Fruit fly (Drosophila melanogaster) whole organism, adult: Measurements from ENCODE around the gene Phlpp.

Experiments
- CG12768 ChIP-seq: fragments of 200-800 bp; sonication (Bioruptor generic); optimal IDR thresholded peaks from 2 replicates; lab custom pipeline; 2017; ENCODE audit warnings: missing biosample characterization, missing genetic modification characterization, mild to moderate bottlenecking, moderate library complexity, missing genetic modification reagents
- CG14711 ChIP-seq: fragments of 200-800 bp; sonication (Bioruptor generic); optimal IDR thresholded peaks from 2 replicates; lab custom pipeline; 2018; ENCODE audit warnings: missing biosample characterization, mild to moderate bottlenecking, missing genetic modification characterization, moderate library complexity
- CG1620 ChIP-seq: fragments of 200-800 bp; sonication (Bioruptor generic); optimal IDR thresholded peaks from 2 replicates; lab custom pipeline; 2016; ENCODE audit warnings: missing biosample characterization, missing genetic modification characterization
- CG33017 ChIP-seq: fragments of 200-800 bp; sonication (Bioruptor generic); optimal IDR thresholded peaks from 2 replicates; lab custom pipeline; 2018; ENCODE audit warnings: missing biosample characterization, mild to moderate bottlenecking, missing genetic modification characterization, moderate library complexity
- CG7045 ChIP-seq: fragments of 200-800 bp; sonication (Bioruptor generic); optimal IDR thresholded peaks from 2 replicates; lab custom pipeline; 2017; ENCODE audit warnings: missing biosample characterization, mild to moderate bottlenecking, missing genetic modification characterization
- CG7101 ChIP-seq: fragments of 200-800 bp; sonication (Bioruptor generic); optimal IDR thresholded peaks from 2 replicates; lab custom pipeline; 2018; ENCODE audit warnings: missing biosample characterization, mild to moderate bottlenecking, missing genetic modification characterization, moderate library complexity
- Clk ChIP-seq: fragments of 200-800 bp; sonication (Bioruptor generic); optimal IDR thresholded peaks from 2 replicates; lab custom pipeline; 2017; ENCODE audit warnings: missing biosample characterization, missing genetic modification characterization
- Hr96 ChIP-seq: fragments of 200-800 bp; sonication (Bioruptor generic); optimal IDR thresholded peaks from 2 replicates; lab custom pipeline; 2016; ENCODE audit warnings: missing biosample characterization, missing genetic modification characterization
- bab1 ChIP-seq: fragments of 200-800 bp; sonication (Bioruptor generic); optimal IDR thresholded peaks from 3 replicates; lab custom pipeline; 2019; ENCODE audit warnings: missing biosample characterization, mild to moderate bottlenecking, missing genetic modification characterization, moderate library complexity
- cnc ChIP-seq, 2 experiments: fragments of >200 bp; optimal IDR thresholded peaks; 2 replicates each; lab custom pipeline; 2017
- kay ChIP-seq: fragments of 200-800 bp; sonication (Bioruptor generic); peaks from one replicate; lab custom pipeline; 2016; ENCODE audit warnings: missing biosample characterization, missing genetic modification characterization, borderline replicate concordance
- ovo ChIP-seq: fragments of 200-800 bp; sonication (Bioruptor generic); optimal IDR thresholded peaks from 2 replicates; lab custom pipeline; 2016; ENCODE audit warnings: missing biosample characterization, missing genetic modification characterization
- pad ChIP-seq: fragments of 200-800 bp; sonication (Bioruptor generic); optimal IDR thresholded peaks from 3 replicates; lab custom pipeline; 2017; ENCODE audit warnings: missing biosample characterization, missing genetic modification characterization, mild to moderate bottlenecking, moderate library complexity, missing genetic modification reagents
- toe ChIP-seq: fragments of 200-800 bp; sonication (Bioruptor generic); optimal IDR thresholded peaks from 2 replicates; lab custom pipeline; 2016; ENCODE audit warnings: missing biosample characterization, missing genetic modification characterization

- TF ChIP-seq CG1620 (GFP tag; lab: Kevin White, UChicago) (no peak), kay (GFP tag; lab: Kevin White, UChicago) (no peak), ovo (GFP tag; lab: Kevin White, UChicago) (no peak), bab1 (GFP tag; lab: Kevin White, UChicago) (no peak), CG7045 (GFP tag; lab: Kevin White, UChicago) (no peak), Hr96 (GFP tag; lab: Kevin White, UChicago) (no peak), cnc (optimal IDR thresholded peaks at IDR 0.05; lab: Kevin White, UChicago) (no peak), pad (no peak), CG14711 (no peak), CG33017 (tag; lab: Kevin White, UChicago) (no peak), CG7101 (tag; lab: Kevin White, UChicago) (no peak), CG12768 (GFP tag; lab: Kevin White, UChicago) (no peak), toe (no peak), Clk (GFP tag; lab: Kevin White, UChicago) (no peak)
Measured at dm6 chr2L:19098668-19099067, 39.7 kb downstream of the Phlpp start.
